Fruit fly (Drosophila melanogaster) whole organism, embryonic: ENCODE measurements around the gene RabGGTa.

Experiments used
- Asciz ChIP-seq: fragments of 200-800 bp; sonication (Bioruptor generic); optimal IDR thresholded peaks from 2 replicates; lab custom pipeline; 2017; ENCODE audit warnings: missing biosample characterization, mild to moderate bottlenecking, missing genetic modification characterization, missing genetic modification reagents
- Awh ChIP-seq: fragments of 200-800 bp; sonication (Bioruptor generic); IDR thresholded peaks from 2 replicates; pipeline ENCODE4, ENCODE4 v1.3.6; 2022; ENCODE audit warnings: missing biosample characterization, missing genetic modification characterization
- CG11398 ChIP-seq: fragments of 200-800 bp; sonication (Bioruptor generic); optimal IDR thresholded peaks from 2 replicates; lab custom pipeline; 2016; ENCODE audit warnings: missing biosample characterization, missing genetic modification characterization
- CG13894 ChIP-seq: fragments of 200-800 bp; sonication (Bioruptor generic); optimal IDR thresholded peaks from 3 replicates; lab custom pipeline; 2018; ENCODE audit warnings: missing biosample characterization, mild to moderate bottlenecking, missing genetic modification characterization, moderate library complexity
- CG14050 ChIP-seq: fragments of 200-800 bp; sonication (Bioruptor generic); IDR thresholded peaks from 3 replicates; pipeline ENCODE4 v1.3.6; 2022; ENCODE audit warnings: missing biosample characterization, missing genetic modification characterization
- CG15479 ChIP-seq: fragments of 200-800 bp; sonication (Bioruptor generic); optimal IDR thresholded peaks from 3 replicates; lab custom pipeline; 2019; ENCODE audit warnings: missing biosample characterization, mild to moderate bottlenecking, missing genetic modification characterization, moderate library complexity
- CG15601 ChIP-seq: fragments of 200-800 bp; sonication (Bioruptor generic); optimal IDR thresholded peaks from 3 replicates; lab custom pipeline; 2019; ENCODE audit warnings: missing biosample characterization, mild to moderate bottlenecking, missing genetic modification characterization, moderate library complexity
- CG1602 ChIP-seq: fragments of 200-800 bp; sonication (Bioruptor generic); optimal IDR thresholded peaks from 3 replicates; lab custom pipeline; 2016; ENCODE audit warnings: missing biosample characterization, missing genetic modification characterization
- CG17829 ChIP-seq: fragments of 200-800 bp; optimal IDR thresholded peaks from 2 replicates; lab custom pipeline; 2019; ENCODE audit warnings: missing biosample characterization, mild to moderate bottlenecking, missing genetic modification characterization, moderate library complexity
- CG31365 ChIP-seq: fragments of 200-800 bp; sonication (Bioruptor generic); optimal IDR thresholded peaks from 2 replicates; lab custom pipeline; 2018; ENCODE audit warnings: missing biosample characterization, mild to moderate bottlenecking, missing genetic modification characterization
- CG3407 ChIP-seq: fragments of 200-800 bp; sonication (Bioruptor generic); optimal IDR thresholded peaks from 2 replicates; lab custom pipeline; 2018; ENCODE audit warnings: missing biosample characterization, mild to moderate bottlenecking, missing genetic modification characterization
- CG34376 ChIP-seq: fragments of 200-800 bp; sonication (Bioruptor generic); optimal IDR thresholded peaks from 2 replicates; lab custom pipeline; 2018; ENCODE audit warnings: missing biosample characterization, mild to moderate bottlenecking, missing genetic modification characterization
- CG4424 ChIP-seq: fragments of 200-800 bp; sonication (Bioruptor generic); optimal IDR thresholded peaks from 3 replicates; lab custom pipeline; 2016; ENCODE audit warnings: missing biosample characterization, missing genetic modification characterization
- CG5953 ChIP-seq: fragments of 200-800 bp; sonication (Bioruptor generic); IDR thresholded peaks from 2 replicates; pipeline ENCODE4 v1.3.6; 2022; ENCODE audit warnings: missing biosample characterization, missing genetic modification characterization
- CG7556 ChIP-seq: fragments of 200-800 bp; sonication (Bioruptor generic); optimal IDR thresholded peaks from 2 replicates; lab custom pipeline; 2017; ENCODE audit warnings: missing biosample characterization, mild to moderate bottlenecking, missing genetic modification characterization
- CG7839 ChIP-seq: fragments of 200-800 bp; sonication (Bioruptor generic); optimal IDR thresholded peaks from 3 replicates; lab custom pipeline; 2018; ENCODE audit warnings: missing biosample characterization, mild to moderate bottlenecking, missing genetic modification characterization, moderate library complexity
- CG9609 ChIP-seq: fragments of 200-800 bp; sonication (Bioruptor generic); optimal IDR thresholded peaks from 3 replicates; lab custom pipeline; 2016; ENCODE audit warnings: missing biosample characterization, missing genetic modification characterization
- CG9876 ChIP-seq: fragments of 200-800 bp; sonication (Bioruptor generic); optimal IDR thresholded peaks from 2 replicates; lab custom pipeline; 2016; ENCODE audit warnings: missing biosample characterization, missing genetic modification characterization
- CkIIα-i1 ChIP-seq: fragments of 200-800 bp; sonication (Bioruptor generic); IDR thresholded peaks from 2 replicates; pipeline ENCODE4 v1.3.6; 2022; ENCODE audit warnings: missing biosample characterization, missing genetic modification characterization
- Dek ChIP-seq: fragments of 200-800 bp; sonication (Bioruptor generic); optimal IDR thresholded peaks from 3 replicates; lab custom pipeline; 2019; ENCODE audit warnings: missing biosample characterization, mild to moderate bottlenecking, missing genetic modification characterization, moderate library complexity
- Doc2 ChIP-seq: fragments of 200-800 bp; sonication (Bioruptor generic); IDR thresholded peaks from 2 replicates; pipeline ENCODE4 v1.3.6; 2022; ENCODE audit warnings: missing biosample characterization, missing genetic modification characterization
- HHEX ChIP-seq: fragments of 200-800 bp; sonication (Bioruptor generic); optimal IDR thresholded peaks from 3 replicates; lab custom pipeline; 2017; ENCODE audit warnings: missing biosample characterization, mild to moderate bottlenecking, missing genetic modification characterization, missing genetic modification reagents
- Hmx ChIP-seq: fragments of 200-800 bp; sonication (Bioruptor generic); optimal IDR thresholded peaks from 2 replicates; lab custom pipeline; 2016; ENCODE audit warnings: missing biosample characterization, missing genetic modification characterization
- Lhr ChIP-seq: fragments of 200-800 bp; sonication (Bioruptor generic); optimal IDR thresholded peaks from 3 replicates; lab custom pipeline; 2017; ENCODE audit warnings: mild to moderate bottlenecking, missing biosample characterization, missing genetic modification reagents, missing genetic modification characterization
- Myb ChIP-seq: fragments of 200-800 bp; sonication (Bioruptor generic); optimal IDR thresholded peaks from 2 replicates; lab custom pipeline; 2016; ENCODE audit warnings: missing biosample characterization, missing genetic modification characterization
- NC2β ChIP-seq: fragments of 200-800 bp; sonication (Bioruptor generic); optimal IDR thresholded peaks from 2 replicates; lab custom pipeline; 2016; ENCODE audit warnings: missing biosample characterization, missing genetic modification characterization
- Nf-YB ChIP-seq: fragments of 200-800 bp; sonication (Bioruptor generic); optimal IDR thresholded peaks from 3 replicates; lab custom pipeline; 2019; ENCODE audit warnings: missing biosample characterization, mild to moderate bottlenecking, missing genetic modification characterization, moderate library complexity
- Oaz ChIP-seq: fragments of 200-800 bp; sonication (Bioruptor generic); IDR thresholded peaks from 2 replicates; pipeline ENCODE4 v1.3.6; 2022; ENCODE audit warnings: missing biosample characterization, missing genetic modification characterization
- PHDP ChIP-seq: fragments of 200-800 bp; sonication (Bioruptor generic); optimal IDR thresholded peaks from 3 replicates; lab custom pipeline; 2018; ENCODE audit warnings: missing biosample characterization, mild to moderate bottlenecking, missing genetic modification characterization, moderate library complexity
- Poxn ChIP-seq: fragments of 200-800 bp; sonication (Bioruptor generic); IDR thresholded peaks from 2 replicates; pipeline ENCODE4 v1.3.6; 2022; ENCODE audit warnings: missing biosample characterization, missing genetic modification characterization
- Sin3A ChIP-seq: fragments of >200 bp; optimal IDR thresholded peaks from 2 replicates; lab custom pipeline; 2018
- Xbp1 ChIP-seq: fragments of 200-800 bp; sonication (Bioruptor generic); optimal IDR thresholded peaks from 3 replicates; lab custom pipeline; 2016; ENCODE audit warnings: missing biosample characterization, mild to moderate bottlenecking, missing genetic modification characterization
- Xrp1 ChIP-seq: fragments of 200-800 bp; sonication (Bioruptor generic); IDR thresholded peaks from 2 replicates; pipeline ENCODE4 v1.3.6; 2022; ENCODE audit warnings: missing biosample characterization, missing genetic modification characterization
- ac ChIP-seq: fragments of 200-800 bp; sonication (Bioruptor generic); optimal IDR thresholded peaks from 3 replicates; lab custom pipeline; 2017; ENCODE audit warnings: missing biosample characterization, mild to moderate bottlenecking, missing genetic modification characterization
- bcd ChIP-seq: fragments of 200-800 bp; sonication (Bioruptor generic); optimal IDR thresholded peaks from 2 replicates; lab custom pipeline; 2017; ENCODE audit warnings: missing biosample characterization, mild to moderate bottlenecking, missing genetic modification characterization
- br ChIP-seq: fragments of >200 bp; optimal IDR thresholded peaks from 2 replicates; lab custom pipeline; 2017
- chm ChIP-seq: fragments of 200-800 bp; sonication (Bioruptor generic); IDR thresholded peaks from 2 replicates; pipeline ENCODE4 v1.3.6; 2022; ENCODE audit warnings: missing biosample characterization, missing genetic modification characterization
- croc ChIP-seq: fragments of 200-800 bp; sonication (Bioruptor generic); conservative IDR thresholded peaks from 3 replicates; pipeline ENCODE4 v1.3.6; 2022; ENCODE audit warnings: missing biosample characterization, missing genetic modification characterization
- gcm ChIP-seq: fragments of 200-800 bp; sonication (Bioruptor generic); optimal IDR thresholded peaks from 2 replicates; lab custom pipeline; 2019; ENCODE audit warnings: missing biosample characterization, mild to moderate bottlenecking, missing genetic modification characterization, moderate library complexity
- gsb-n ChIP-seq: fragments of 200-800 bp; sonication (Bioruptor generic); optimal IDR thresholded peaks from 3 replicates; lab custom pipeline; 2018; ENCODE audit warnings: missing biosample characterization, mild to moderate bottlenecking, missing genetic modification characterization
- kah ChIP-seq: fragments of 200-800 bp; sonication (Bioruptor generic); optimal IDR thresholded peaks from 2 replicates; lab custom pipeline; 2018; ENCODE audit warnings: missing biosample characterization, mild to moderate bottlenecking, missing genetic modification characterization
- lmd ChIP-seq: fragments of 200-800 bp; sonication (Bioruptor generic); IDR thresholded peaks from 2 replicates; pipeline ENCODE4 v1.3.6; 2022; ENCODE audit warnings: missing biosample characterization, missing genetic modification characterization
- oc ChIP-seq: fragments of 200-800 bp; sonication (Bioruptor generic); optimal IDR thresholded peaks from 2 replicates; lab custom pipeline; 2018; ENCODE audit warnings: missing biosample characterization, mild to moderate bottlenecking, missing genetic modification characterization, moderate library complexity
- p53 ChIP-seq: fragments of 200-800 bp; sonication (Bioruptor generic); optimal IDR thresholded peaks from 2 replicates; lab custom pipeline; 2016; ENCODE audit warnings: missing biosample characterization, missing genetic modification characterization
- pita ChIP-seq: fragments of 200-800 bp; sonication (Bioruptor generic); optimal IDR thresholded peaks from 2 replicates; lab custom pipeline; 2017; ENCODE audit warnings: missing biosample characterization, mild to moderate bottlenecking, missing genetic modification characterization
- sisA ChIP-seq: fragments of 200-800 bp; sonication (Bioruptor generic); IDR thresholded peaks from 2 replicates; pipeline ENCODE4 v1.3.6; 2022; ENCODE audit warnings: missing biosample characterization, missing genetic modification characterization
- slou ChIP-seq: fragments of 200-800 bp; sonication (Bioruptor generic); optimal IDR thresholded peaks from 3 replicates; lab custom pipeline; 2016; ENCODE audit warnings: missing biosample characterization, missing genetic modification characterization
- sob ChIP-seq: fragments of 200-800 bp; sonication (Bioruptor generic); IDR thresholded peaks from 2 replicates; pipeline ENCODE4 v1.3.6; 2022; ENCODE audit warnings: missing biosample characterization, missing genetic modification characterization
- ssp ChIP-seq: fragments of 200-800 bp; sonication (Bioruptor generic); IDR thresholded peaks from 2 replicates; pipeline ENCODE4 v1.3.6; 2022; ENCODE audit warnings: missing biosample characterization, missing genetic modification characterization
- twi ChIP-seq: fragments of 200-800 bp; optimal IDR thresholded peaks from 2 replicates; lab custom pipeline; 2019; ENCODE audit warnings: missing biosample characterization, mild to moderate bottlenecking, missing genetic modification characterization, moderate library complexity
- unc-4 ChIP-seq: fragments of 200-800 bp; sonication (Bioruptor generic); IDR thresholded peaks from 2 replicates; pipeline ENCODE4 v1.3.6; 2022; ENCODE audit warnings: missing biosample characterization, missing genetic modification characterization; ENCODE audit not compliant: partially characterized antibody
- vvl ChIP-seq: fragments of 200-800 bp; sonication (Bioruptor generic); IDR thresholded peaks from 2 replicates; pipeline ENCODE4 v1.3.6; 2022; ENCODE audit warnings: missing biosample characterization, missing genetic modification characterization
- yki ChIP-seq: fragments of >200 bp; optimal IDR thresholded peaks from 3 replicates; lab custom pipeline; 2018

RabGGTa gene

DNA sequence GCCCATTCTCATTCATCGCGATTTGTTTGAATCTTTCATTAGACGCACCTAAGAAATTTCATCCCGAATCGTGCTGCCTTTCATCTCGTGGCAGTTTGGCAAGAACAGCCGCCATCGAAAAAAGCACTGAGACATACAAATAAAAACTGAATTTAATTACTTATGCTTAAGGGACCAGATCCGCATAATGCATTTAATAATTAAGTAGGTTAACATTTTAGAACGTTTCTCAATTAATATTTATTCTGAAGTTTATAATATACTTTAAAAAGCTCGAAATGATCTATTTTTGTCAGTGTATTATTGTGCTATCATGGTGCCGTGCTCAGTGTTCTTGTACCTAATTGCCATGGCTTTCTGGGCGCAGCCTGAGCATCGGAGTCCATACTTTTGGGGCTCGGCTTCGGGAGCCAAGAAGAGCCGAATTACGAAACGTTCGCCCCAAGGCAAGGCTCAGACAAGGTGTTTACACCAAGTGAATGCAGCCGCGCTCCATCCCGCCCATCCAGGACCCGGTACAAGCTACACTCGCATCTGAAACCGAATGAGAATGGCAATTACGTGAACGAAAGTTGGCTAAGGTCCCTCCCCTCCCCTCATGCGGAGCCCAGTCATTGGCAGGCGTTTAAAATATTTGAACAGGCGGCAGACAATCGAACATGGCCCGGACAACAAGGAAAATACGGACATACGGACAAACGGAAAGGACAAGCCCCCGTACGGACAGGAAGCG, 27.4 kb upstream of the RabGGTa start (continued):
- TF ChIP-seq sob = no peak
- no peak for TF ChIP-seq CG1602 (GFP tag; lab: Kevin White, UChicago)
- TF ChIP-seq Poxn = no peak
- no peak for TF ChIP-seq yki
- no peak for TF ChIP-seq gcm (GFP tag; lab: Kevin White, UChicago)
- no peak for TF ChIP-seq Oaz (GFP tag; lab: Robert Waterston, UW)
- TF ChIP-seq CG15601 (tag; lab: Kevin White, UChicago) = peak; percentile 6
- TF ChIP-seq NC2β (GFP tag; lab: Kevin White, UChicago) = no peak
- TF ChIP-seq Hmx (GFP tag; lab: Kevin White, UChicago) = no peak
- TF ChIP-seq pita (GFP tag; lab: Kevin White, UChicago) = no peak
- peak; percentile 21 for TF ChIP-seq Xbp1 (GFP tag; lab: Kevin White, UChicago)
- TF ChIP-seq sisA (GFP tag; lab: Robert Waterston, UW) = no peak; the same call in 1 of the 2 replicates
- no peak for TF ChIP-seq Awh (GFP tag; lab: Robert Waterston, UW)
- no peak for TF ChIP-seq HHEX (GFP tag; lab: Kevin White, UChicago)
- TF ChIP-seq oc (tag; lab: Kevin White, UChicago) = no peak
- TF ChIP-seq Asciz = no peak
- TF ChIP-seq Nf-YB = no peak
- TF ChIP-seq Lhr (GFP tag; lab: Kevin White, UChicago) = no peak
- no peak for TF ChIP-seq Doc2 (GFP tag; lab: Robert Waterston, UW)
- no peak for TF ChIP-seq unc-4
- no peak for TF ChIP-seq Sin3A (lab: Kevin White, UChicago)
- no peak for TF ChIP-seq CG31365
- no peak for TF ChIP-seq slou (GFP tag; lab: Kevin White, UChicago)
- TF ChIP-seq Myb (GFP tag; lab: Kevin White, UChicago) = no peak
- TF ChIP-seq Dek (tag; lab: Kevin White, UChicago) = no peak
- peak; percentile 1 for TF ChIP-seq bcd (GFP tag; lab: Kevin White, UChicago)
- TF ChIP-seq CG14050 = no peak
- no peak for TF ChIP-seq br (lab: Kevin White, UChicago)
- peak; percentile 4 for TF ChIP-seq CG4424
- TF ChIP-seq CG5953 (GFP tag; lab: Robert Waterston, UW) = no peak
- TF ChIP-seq CG34376 (GFP tag; lab: Kevin White, UChicago) = no peak
- TF ChIP-seq kah (GFP tag; lab: Kevin White, UChicago) = no peak
- TF ChIP-seq CG9876 (GFP tag; lab: Kevin White, UChicago) = no peak
- no peak for TF ChIP-seq CG13894 (tag; lab: Kevin White, UChicago)
- TF ChIP-seq croc (GFP tag; lab: Robert Waterston, UW) = no peak
- TF ChIP-seq, all 482 proteins: peak for 82

DNA sequence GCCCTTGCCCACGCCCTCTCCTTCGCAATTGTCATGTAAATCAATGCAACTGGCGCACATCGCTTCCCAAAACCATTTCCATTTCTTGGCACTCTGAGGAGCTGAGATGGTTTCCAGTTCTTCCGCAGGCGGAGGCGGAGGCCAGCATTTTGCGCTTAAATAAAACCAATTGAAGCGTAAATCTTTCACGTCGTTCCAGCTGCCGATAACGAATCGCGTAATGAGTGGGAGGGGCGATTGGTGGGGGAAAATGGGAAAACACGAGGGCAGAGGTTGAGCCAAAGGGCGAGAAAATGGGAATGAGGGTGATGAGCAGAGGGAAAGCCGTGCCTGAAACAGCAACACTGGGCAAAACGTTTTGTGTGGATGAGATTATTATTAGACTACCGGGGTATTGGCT, 25.5 kb upstream of the RabGGTa start:
- TF ChIP-seq Sin3A (lab: Kevin White, UChicago) (no peak), p53 (no peak), PHDP (tag; lab: Kevin White, UChicago) (no peak), vvl (GFP tag; lab: Robert Waterston, UW) (no peak), lmd (GFP tag; lab: Robert Waterston, UW) (no peak), gsb-n (tag; lab: Kevin White, UChicago) (peak; percentile 79), ssp (GFP tag; lab: Robert Waterston, UW) (no peak), CG15479 (GFP tag; lab: Kevin White, UChicago) (peak; percentile 63), gcm (GFP tag; lab: Kevin White, UChicago) (peak; percentile 63), CG3407 (GFP tag; lab: Kevin White, UChicago) (no peak), ac (peak; percentile 18), twi (tag; lab: Kevin White, UChicago) (peak; percentile 17), CG7556 (GFP tag; lab: Kevin White, UChicago) (no peak), chm (GFP tag; lab: Robert Waterston, UW) (0 out of 2 replicates have a peak, but pooled peaks have one; percentile 6), CG11398 (GFP tag; lab: Kevin White, UChicago) (no peak), CkIIα-i1 (GFP tag; lab: Robert Waterston, UW) (no peak), CG9609 (GFP tag; lab: Kevin White, UChicago) (no peak), CG7839 (tag; lab: Kevin White, UChicago) (no peak), Xrp1 (GFP tag; lab: Robert Waterston, UW) (no peak), CG17829 (tag; lab: Kevin White, UChicago) (no peak)
